Fruit fly (Drosophila melanogaster) whole organism, embryonic: ENCODE measurements around the gene Als2.
A peak's percentile ranks its signal among the peaks of the same experiment; 100 is the strongest.

Experiments used
- Antp ChIP-seq: fragments of 200-800 bp; sonication (Bioruptor generic); optimal IDR thresholded peaks from 3 replicates; lab custom pipeline; 2016; ENCODE audit warnings: missing biosample characterization, missing genetic modification characterization
- Atf6 ChIP-seq: fragments of 200-800 bp; sonication (Bioruptor generic); IDR thresholded peaks from 2 replicates; pipeline ENCODE4 v1.3.6; 2022; ENCODE audit warnings: missing biosample characterization, missing genetic modification characterization
- CG10565 ChIP-seq: fragments of 200-800 bp; sonication (Bioruptor generic); optimal IDR thresholded peaks from 3 replicates; lab custom pipeline; 2016; ENCODE audit warnings: missing biosample characterization, mild to moderate bottlenecking, missing genetic modification characterization
- CG11093 ChIP-seq: fragments of 200-800 bp; sonication (Bioruptor generic); IDR thresholded peaks from 3 replicates; pipeline ENCODE4 v1.3.6; 2022; ENCODE audit warnings: missing biosample characterization, missing genetic modification characterization
- CG11247 ChIP-seq: fragments of 200-800 bp; sonication (Bioruptor generic); IDR thresholded peaks from 2 replicates; pipeline ENCODE4 v1.3.6; 2022; ENCODE audit warnings: missing biosample characterization, missing genetic modification characterization
- CG11504 ChIP-seq: fragments of 200-800 bp; sonication (Bioruptor generic); optimal IDR thresholded peaks from 3 replicates; lab custom pipeline; 2019; ENCODE audit warnings: missing biosample characterization, mild to moderate bottlenecking, missing genetic modification characterization, moderate library complexity
- CG12659 ChIP-seq: fragments of 200-800 bp; sonication (Bioruptor generic); optimal IDR thresholded peaks from 3 replicates; lab custom pipeline; 2017; ENCODE audit warnings: mild to moderate bottlenecking, missing biosample characterization, missing genetic modification reagents, missing genetic modification characterization
- CG14014 ChIP-seq: fragments of 200-800 bp; sonication (Bioruptor generic); IDR thresholded peaks from 2 replicates; pipeline ENCODE4 v1.3.6; 2022; ENCODE audit warnings: missing biosample characterization, missing genetic modification characterization
- CG14667 ChIP-seq: fragments of 200-800 bp; sonication (Bioruptor generic); IDR thresholded peaks from 2 replicates; pipeline ENCODE4 v1.3.6; 2022; ENCODE audit warnings: missing biosample characterization, missing genetic modification characterization
- CG15479 ChIP-seq: fragments of 200-800 bp; sonication (Bioruptor generic); optimal IDR thresholded peaks from 3 replicates; lab custom pipeline; 2019; ENCODE audit warnings: missing biosample characterization, mild to moderate bottlenecking, missing genetic modification characterization, moderate library complexity
- CG15601 ChIP-seq: fragments of 200-800 bp; sonication (Bioruptor generic); optimal IDR thresholded peaks from 3 replicates; lab custom pipeline; 2019; ENCODE audit warnings: missing biosample characterization, mild to moderate bottlenecking, missing genetic modification characterization, moderate library complexity
- CG17359 ChIP-seq: fragments of 200-800 bp; sonication (Bioruptor generic); optimal IDR thresholded peaks from 3 replicates; lab custom pipeline; 2018; ENCODE audit warnings: missing biosample characterization, mild to moderate bottlenecking, missing genetic modification characterization, moderate library complexity
- CG1832 ChIP-seq: fragments of 200-800 bp; sonication (Bioruptor generic); optimal IDR thresholded peaks from 2 replicates; lab custom pipeline; 2017; ENCODE audit warnings: missing biosample characterization, mild to moderate bottlenecking, missing genetic modification characterization, inconsistent platforms
- CG18476 ChIP-seq: fragments of 200-800 bp; sonication (Bioruptor generic); optimal IDR thresholded peaks from 2 replicates; lab custom pipeline; 2016; ENCODE audit warnings: missing biosample characterization, mild to moderate bottlenecking, missing genetic modification characterization
- CG34224 ChIP-seq: fragments of 200-800 bp; sonication (Bioruptor generic); IDR thresholded peaks from 3 replicates; pipeline ENCODE4 v1.3.6; 2022; ENCODE audit warnings: missing biosample characterization, missing genetic modification characterization; ENCODE audit not compliant: partially characterized antibody
- CG34376 ChIP-seq: fragments of 200-800 bp; sonication (Bioruptor generic); optimal IDR thresholded peaks from 2 replicates; lab custom pipeline; 2018; ENCODE audit warnings: missing biosample characterization, mild to moderate bottlenecking, missing genetic modification characterization
- CG43689 ChIP-seq: fragments of 200-800 bp; sonication (Bioruptor generic); IDR thresholded peaks from 2 replicates; pipeline ENCODE4 v1.3.6; 2022; ENCODE audit warnings: missing biosample characterization, missing genetic modification characterization
- CG7357 ChIP-seq: fragments of 200-800 bp; sonication (Bioruptor generic); IDR thresholded peaks from 3 replicates; pipeline ENCODE4 v1.3.6; 2022; ENCODE audit warnings: missing biosample characterization, missing genetic modification characterization
- CG7786 ChIP-seq: fragments of 200-800 bp; sonication (Bioruptor generic); optimal IDR thresholded peaks from 2 replicates; lab custom pipeline; 2016; ENCODE audit warnings: missing biosample characterization, missing genetic modification characterization
- CG7987 ChIP-seq: fragments of 200-800 bp; sonication (Bioruptor generic); optimal IDR thresholded peaks from 2 replicates; lab custom pipeline; 2018; ENCODE audit warnings: missing biosample characterization, mild to moderate bottlenecking, missing genetic modification characterization, moderate library complexity
- CG9932 ChIP-seq: fragments of 200-800 bp; sonication (Bioruptor generic); IDR thresholded peaks from 2 replicates; pipeline ENCODE4 v1.3.6; 2022; ENCODE audit warnings: missing biosample characterization, missing genetic modification characterization
- Dbx ChIP-seq: fragments of 200-800 bp; sonication (Bioruptor generic); IDR thresholded peaks from 3 replicates; pipeline ENCODE4 v1.3.6; 2022; ENCODE audit warnings: missing biosample characterization, missing genetic modification characterization
- Doc2 ChIP-seq: fragments of 200-800 bp; sonication (Bioruptor generic); IDR thresholded peaks from 2 replicates; pipeline ENCODE4 v1.3.6; 2022; ENCODE audit warnings: missing biosample characterization, missing genetic modification characterization
- Dp ChIP-seq: fragments of 200-800 bp; sonication (Bioruptor generic); optimal IDR thresholded peaks from 2 replicates; lab custom pipeline; 2018; ENCODE audit warnings: missing biosample characterization, mild to moderate bottlenecking, missing genetic modification characterization, moderate library complexity
- E2f1 ChIP-seq: fragments of 200-800 bp; sonication (Bioruptor generic); IDR thresholded peaks from 2 replicates; pipeline ENCODE4 v1.3.6; 2022; ENCODE audit warnings: missing biosample characterization, missing genetic modification characterization
- Fer2 ChIP-seq: fragments of 200-800 bp; sonication (Bioruptor generic); optimal IDR thresholded peaks from 2 replicates; lab custom pipeline; 2018; ENCODE audit warnings: missing biosample characterization, mild to moderate bottlenecking, missing genetic modification characterization, moderate library complexity
- Mad ChIP-seq: fragments of 200-800 bp; sonication (Bioruptor generic); optimal IDR thresholded peaks from 2 replicates; lab custom pipeline; 2016; ENCODE audit warnings: missing biosample characterization, missing genetic modification characterization
- Max ChIP-seq: fragments of 200-800 bp; sonication (Bioruptor generic); optimal IDR thresholded peaks from 2 replicates; lab custom pipeline; 2016; ENCODE audit warnings: missing biosample characterization, mild to moderate bottlenecking, missing genetic modification characterization
- Nf-YB ChIP-seq: fragments of 200-800 bp; sonication (Bioruptor generic); optimal IDR thresholded peaks from 3 replicates; lab custom pipeline; 2019; ENCODE audit warnings: missing biosample characterization, mild to moderate bottlenecking, missing genetic modification characterization, moderate library complexity
- Optix ChIP-seq: fragments of 200-800 bp; sonication (Bioruptor generic); IDR thresholded peaks from 3 replicates; pipeline ENCODE4 v1.3.6; 2022; ENCODE audit warnings: missing biosample characterization, missing genetic modification characterization
- ash1 ChIP-seq: fragments of 200-800 bp; sonication (Bioruptor generic); optimal IDR thresholded peaks from 2 replicates; lab custom pipeline; 2018; ENCODE audit warnings: missing biosample characterization, mild to moderate bottlenecking, missing genetic modification characterization
- az2 ChIP-seq: fragments of 200-800 bp; sonication (Bioruptor generic); optimal IDR thresholded peaks from 3 replicates; lab custom pipeline; 2016; ENCODE audit warnings: missing biosample characterization, missing genetic modification characterization
- bab2 ChIP-seq: fragments of 200-800 bp; sonication (Bioruptor generic); optimal IDR thresholded peaks from 2 replicates; lab custom pipeline; 2016; ENCODE audit warnings: missing biosample characterization, missing genetic modification characterization
- bsh ChIP-seq, 2 experiments: fragments of 200-800 bp; sonication (Bioruptor generic); optimal IDR thresholded peaks; 2 replicates each; lab custom pipeline; 2017 to 2018; ENCODE audit warnings: mild to moderate bottlenecking in 2 of 2, missing biosample characterization in 2 of 2, missing genetic modification characterization in 2 of 2, moderate library complexity in 1 of 2
- ci ChIP-seq: fragments of 200-800 bp; sonication (Bioruptor generic); IDR thresholded peaks from 3 replicates; pipeline ENCODE4 v1.3.6; 2022; ENCODE audit warnings: missing biosample characterization, missing genetic modification characterization
- corto ChIP-seq: fragments of 200-800 bp; sonication (Bioruptor generic); optimal IDR thresholded peaks from 2 replicates; lab custom pipeline; 2016; ENCODE audit warnings: missing biosample characterization, mild to moderate bottlenecking, missing genetic modification characterization, moderate library complexity
- danr ChIP-seq: fragments of 200-800 bp; sonication (Bioruptor generic); IDR thresholded peaks from 2 replicates; pipeline ENCODE4 v1.3.6; 2022; ENCODE audit warnings: missing biosample characterization, missing genetic modification characterization
- dmrt99B ChIP-seq: fragments of 200-800 bp; sonication (Bioruptor generic); optimal IDR thresholded peaks from 2 replicates; lab custom pipeline; 2018; ENCODE audit warnings: missing biosample characterization, mild to moderate bottlenecking, missing genetic modification characterization, moderate library complexity
- fd96Cb ChIP-seq: fragments of 200-800 bp; sonication (Bioruptor generic); optimal IDR thresholded peaks from 2 replicates; lab custom pipeline; 2018; ENCODE audit warnings: missing biosample characterization, mild to moderate bottlenecking, missing genetic modification characterization, moderate library complexity
- gcm ChIP-seq: fragments of 200-800 bp; sonication (Bioruptor generic); optimal IDR thresholded peaks from 2 replicates; lab custom pipeline; 2019; ENCODE audit warnings: missing biosample characterization, mild to moderate bottlenecking, missing genetic modification characterization, moderate library complexity
- insv ChIP-seq, 2 experiments: fragments of 200-800 bp; sonication (Bioruptor generic); optimal IDR thresholded peaks; 3 replicates each; lab custom pipeline; 2016 to 2018; ENCODE audit warnings: missing biosample characterization in 2 of 2, missing genetic modification characterization in 2 of 2
- knrl ChIP-seq: fragments of 200-800 bp; sonication (Bioruptor generic); IDR thresholded peaks from 3 replicates; pipeline ENCODE4 v1.3.6; 2022; ENCODE audit warnings: missing biosample characterization, missing genetic modification characterization; ENCODE audit not compliant: partially characterized antibody
- lilli ChIP-seq: fragments of 200-800 bp; sonication (Bioruptor generic); optimal IDR thresholded peaks from 3 replicates; lab custom pipeline; 2016; ENCODE audit warnings: missing biosample characterization, missing genetic modification characterization
- lov ChIP-seq, 2 experiments: fragments of 200-800 bp in 1 of 2; fragments of >200 bp in 1 of 2; sonication (Bioruptor generic) in 1 of 2; IDR thresholded peaks in 1 of 2; optimal IDR thresholded peaks in 1 of 2; 2 replicates in 1 of 2; 3 replicates in 1 of 2; pipeline versions ENCODE4 v1.3.6 to Lab custom; 2017 to 2022; ENCODE audit warnings: missing biosample characterization in 1 of 2, missing genetic modification characterization in 1 of 2
- nerfin-1 ChIP-seq: fragments of 200-800 bp; sonication (Bioruptor generic); optimal IDR thresholded peaks from 3 replicates; lab custom pipeline; 2019; ENCODE audit warnings: missing biosample characterization, mild to moderate bottlenecking, missing genetic modification characterization, moderate library complexity
- p53 ChIP-seq: fragments of 200-800 bp; sonication (Bioruptor generic); optimal IDR thresholded peaks from 2 replicates; lab custom pipeline; 2016; ENCODE audit warnings: missing biosample characterization, missing genetic modification characterization
- pita ChIP-seq: fragments of 200-800 bp; sonication (Bioruptor generic); optimal IDR thresholded peaks from 2 replicates; lab custom pipeline; 2017; ENCODE audit warnings: missing biosample characterization, mild to moderate bottlenecking, missing genetic modification characterization
- row ChIP-seq: fragments of 200-800 bp; sonication (Bioruptor generic); IDR thresholded peaks from 3 replicates; pipeline ENCODE4 v1.3.6; 2022; ENCODE audit warnings: missing biosample characterization, missing genetic modification characterization
- schlank ChIP-seq: fragments of 200-800 bp; sonication (Bioruptor generic); optimal IDR thresholded peaks from 2 replicates; lab custom pipeline; 2018; ENCODE audit warnings: missing biosample characterization, mild to moderate bottlenecking, missing genetic modification characterization
- ssp ChIP-seq: fragments of 200-800 bp; sonication (Bioruptor generic); IDR thresholded peaks from 2 replicates; pipeline ENCODE4 v1.3.6; 2022; ENCODE audit warnings: missing biosample characterization, missing genetic modification characterization
- yki ChIP-seq: fragments of >200 bp; optimal IDR thresholded peaks from 3 replicates; lab custom pipeline; 2018

Gene Als2

DNA sequence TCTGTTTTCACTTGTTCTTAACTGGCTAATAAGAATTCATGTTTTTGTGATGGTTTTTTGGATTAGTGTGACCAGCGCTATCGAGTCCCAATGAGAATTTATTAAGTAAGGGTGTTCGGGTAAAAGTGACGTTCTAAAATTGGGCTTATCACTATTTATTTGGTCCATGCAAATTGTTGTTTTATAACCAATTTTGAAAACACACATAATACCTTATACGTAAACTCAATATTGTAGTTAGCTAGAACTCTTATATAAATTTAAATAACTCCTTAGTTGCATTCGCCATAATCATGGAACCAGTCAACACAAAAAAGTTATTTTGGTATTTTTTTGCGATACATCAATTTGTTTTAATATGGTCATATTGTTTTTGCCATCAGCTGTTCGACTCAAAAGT lies at the start of gene Als2, which contains the start of gene CG11248 (continued):
- TF ChIP-seq CG34224 (GFP tag; lab: Robert Waterston, UW) (no peak), CG14014 (peak; percentile 44; the same call in 1 of the 2 replicates), ci (GFP tag; lab: Robert Waterston, UW) (no peak), Nf-YB (GFP tag; lab: Kevin White, UChicago) (peak; percentile 29), Optix (no peak), CG7786 (GFP tag; lab: Kevin White, UChicago) (peak; percentile 66), Max (GFP tag; lab: Kevin White, UChicago) (peak; percentile 66), fd96Cb (peak; percentile 66), bsh (GFP tag; optimal IDR thresholded peaks at IDR 0.05; lab: Kevin White, UChicago) (peak in 1 of 2 experiments; percentile 74), knrl (no peak), CG7357 (0 out of 3 replicates have a peak, but pooled peaks have one; percentile 50), CG7987 (GFP tag; lab: Kevin White, UChicago) (no peak), CG14667 (GFP tag; lab: Robert Waterston, UW) (no peak), Doc2 (GFP tag; lab: Robert Waterston, UW) (no peak), ssp (GFP tag; lab: Robert Waterston, UW) (peak; percentile 78), Fer2 (tag; lab: Kevin White, UChicago) (peak; percentile 68), E2f1 (GFP tag; lab: Robert Waterston, UW) (peak; percentile 63), CG18476 (GFP tag; lab: Kevin White, UChicago) (peak; percentile 58), lov (optimal IDR thresholded peaks at IDR 0.05; lab: Kevin White, UChicago) (no peak), lov (GFP tag; IDR thresholded peaks at IDR 0.05; lab: Robert Waterston, UW) (no peak), ash1 (GFP tag; lab: Kevin White, UChicago) (no peak), row (GFP tag; lab: Robert Waterston, UW) (peak; percentile 91), Dp (GFP tag; lab: Kevin White, UChicago) (no peak), CG9932 (peak; percentile 82), CG15601 (tag; lab: Kevin White, UChicago) (peak; percentile 69), CG12659 (GFP tag; lab: Kevin White, UChicago) (peak; percentile 79)

- TF ChIP-seq nerfin-1 (peak; percentile 78), bab2 (GFP tag; lab: Kevin White, UChicago) (peak; percentile 95), lilli (peak; percentile 97), az2 (peak; percentile 92), schlank (peak; percentile 54), Atf6 (peak; percentile 85), dmrt99B (tag; lab: Kevin White, UChicago) (peak; percentile 72), CG11247 (GFP tag; lab: Robert Waterston, UW) (peak; percentile 97), pita (GFP tag; lab: Kevin White, UChicago) (no peak), CG10565 (GFP tag; lab: Kevin White, UChicago) (peak; percentile 76), CG34376 (GFP tag; lab: Kevin White, UChicago) (peak; percentile 27), CG1832 (GFP tag; lab: Kevin White, UChicago) (no peak), corto (no peak), insv (GFP tag; optimal IDR thresholded peaks at IDR 0.05; lab: Kevin White, UChicago) (peak in 1 of 2 experiments; percentile 47), gcm (GFP tag; lab: Kevin White, UChicago) (peak; percentile 41), Dbx (GFP tag; lab: Robert Waterston, UW) (peak; percentile 93), CG43689 (GFP tag; lab: Robert Waterston, UW) (peak; percentile 63), p53 (GFP tag; lab: Kevin White, UChicago) (peak; percentile 87), Antp (GFP tag; lab: Kevin White, UChicago) (peak; percentile 94), CG11504 (tag; lab: Kevin White, UChicago) (peak; percentile 85), danr (peak; percentile 89), CG15479 (GFP tag; lab: Kevin White, UChicago) (peak; percentile 1), CG11093 (GFP tag; lab: Robert Waterston, UW) (peak; percentile 92), CG17359 (tag; lab: Kevin White, UChicago) (peak; percentile 72), Mad (GFP tag; lab: Kevin White, UChicago) (peak; percentile 96), yki (peak; percentile 66)
Measured at dm6 chr3L:21728616-21729047, 49.1 kb upstream of the Als2 start, which contains the start of the genes CG11247 and Polr2H. TSS of gene CG11247 (minus strand) at chr3L:21728806. TSS of gene Polr2H (plus strand) at chr3L:21728932.
